Worm (Caenorhabditis elegans) whole organism, L1 larva: Measurements from ENCODE around the gene bet-2.

Experiments
- hpl-2 ChIP-seq: fragments of 150-350 bp; optimal IDR thresholded peaks from 2 replicates; lab custom pipeline; 2014; ENCODE audit warnings: missing biosample characterization, missing genetic modification reagents, missing genetic modification characterization
- lin-15B ChIP-seq: fragments of 150-350 bp; sonication (generic microtip); optimal IDR thresholded peaks from 3 replicates; lab custom pipeline; 2014; ENCODE audit warnings: missing biosample characterization, missing genetic modification characterization
- nhr-76 ChIP-seq: sonication (generic microtip); optimal IDR thresholded peaks from 2 replicates; lab custom pipeline; 2017; ENCODE audit warnings: missing biosample characterization, missing genetic modification characterization
- pqm-1 ChIP-seq: sonication (generic microtip); optimal IDR thresholded peaks from 3 replicates; lab custom pipeline; 2017; ENCODE audit warnings: missing biosample characterization, missing genetic modification characterization
- tbx-2 ChIP-seq: sonication (generic microtip); optimal IDR thresholded peaks from 2 replicates; lab custom pipeline; 2016; ENCODE audit warnings: missing genetic modification characterization, missing compliant biosample characterization
- unc-62 ChIP-seq: fragments of 150-350 bp; optimal IDR thresholded peaks from 2 replicates; lab custom pipeline; 2014; ENCODE audit warnings: missing biosample characterization, missing genetic modification reagents, missing genetic modification characterization

DNA sequence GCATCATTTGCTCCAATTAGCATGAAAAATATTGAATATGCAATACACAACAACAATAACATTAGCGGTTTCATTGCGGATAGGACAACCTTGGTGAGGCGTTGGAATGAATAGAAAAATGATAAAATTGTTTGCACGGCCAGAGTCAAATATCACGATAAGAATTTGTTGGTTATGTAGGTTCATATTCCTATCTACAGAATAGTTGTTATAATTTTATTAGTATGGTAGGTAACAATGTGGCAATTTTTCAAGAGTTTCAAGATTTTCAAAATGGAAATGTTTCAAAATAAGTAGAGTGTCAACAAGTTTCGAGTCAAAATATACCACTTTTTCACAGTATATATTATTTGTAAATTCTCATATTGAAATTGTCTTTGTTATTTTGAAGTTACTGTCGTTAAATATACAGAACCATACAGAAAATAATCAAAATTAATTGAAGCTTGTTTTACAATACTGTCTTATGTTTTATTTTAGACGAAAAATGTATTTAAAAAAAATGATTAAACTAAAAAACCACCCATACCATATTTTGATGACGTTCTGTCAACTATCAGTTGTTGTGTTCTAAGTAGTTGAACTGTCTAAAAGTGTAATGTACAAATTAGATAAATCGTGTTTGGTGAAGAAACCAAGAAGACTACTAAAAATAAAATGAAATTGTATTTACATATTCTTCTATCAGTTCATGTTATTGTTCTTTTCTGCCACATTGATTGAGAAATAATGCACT, 26.6 kb upstream of the bet-2 start, which contains the start of the genes F59F5.3 and F59F5.4:
- no peak for TF ChIP-seq unc-62 (GFP tag; lab: Kevin White, UChicago)
- no peak for TF ChIP-seq tbx-2
- no peak for TF ChIP-seq nhr-76 (tag; lab: Kevin White, UChicago)
- TF ChIP-seq lin-15B = no peak
- no peak for TF ChIP-seq pqm-1 (tag; lab: Kevin White, UChicago)
- no peak for TF ChIP-seq hpl-2 (GFP tag; lab: Kevin White, UChicago)
